Worm (Caenorhabditis elegans) whole organism, L2 larva: ENCODE results near the gene ccr-4.
"Not testable (repeated sequence)": the region's sequence is repeated elsewhere in the genome, so short reads cannot be mapped to it uniquely, and the experiment has no call there.

Experiments used
- C34F6.9 ChIP-seq: fragments of 150-350 bp; optimal IDR thresholded peaks from 2 replicates; lab custom pipeline; 2014; ENCODE audit warnings: missing biosample characterization, missing genetic modification characterization
- F13H6.1 ChIP-seq: sonication (generic microtip); optimal IDR thresholded peaks from 2 replicates; lab custom pipeline; 2016; ENCODE audit warnings: missing genetic modification characterization, missing compliant biosample characterization
- R02D3.7 ChIP-seq: fragments of 150-350 bp; optimal IDR thresholded peaks from 2 replicates; lab custom pipeline; 2014; ENCODE audit warnings: missing biosample characterization, missing genetic modification characterization
- Y55F3AM.14 ChIP-seq: fragments of 200-800 bp; sonication (Bioruptor generic); optimal IDR thresholded peaks from 2 replicates; lab custom pipeline; 2018; ENCODE audit warnings: mild to moderate bottlenecking, missing genetic modification characterization, missing compliant biosample characterization
- ZK546.5 ChIP-seq: sonication (generic microtip); optimal IDR thresholded peaks from 2 replicates; lab custom pipeline; 2017; ENCODE audit warnings: missing biosample characterization, missing genetic modification characterization
- ama-1 ChIP-seq: fragments of 150-350 bp; optimal IDR thresholded peaks from 2 replicates; lab custom pipeline; 2018; ENCODE audit warnings: inconsistent platforms
- ceh-16 ChIP-seq: fragments of 150-350 bp; optimal IDR thresholded peaks from 2 replicates; lab custom pipeline; 2014; ENCODE audit warnings: missing biosample characterization, missing genetic modification characterization
- ceh-82 ChIP-seq: fragments of 150-350 bp; optimal IDR thresholded peaks from 2 replicates; lab custom pipeline; 2014; ENCODE audit warnings: missing biosample characterization, missing genetic modification characterization
- crh-2 ChIP-seq: sonication (generic microtip); optimal IDR thresholded peaks from 2 replicates; lab custom pipeline; 2017; ENCODE audit warnings: missing biosample characterization, missing genetic modification characterization
- dmd-4 ChIP-seq: sonication (generic microtip); optimal IDR thresholded peaks from 2 replicates; lab custom pipeline; 2017; ENCODE audit warnings: missing biosample characterization, missing genetic modification characterization
- egl-27 ChIP-seq: sonication (generic microtip); optimal IDR thresholded peaks from 3 replicates; lab custom pipeline; 2017; ENCODE audit warnings: missing biosample characterization, missing genetic modification reagents, missing genetic modification characterization
- elt-1 ChIP-seq: fragments of 150-350 bp; optimal IDR thresholded peaks from 2 replicates; lab custom pipeline; 2014; ENCODE audit warnings: missing biosample characterization, missing genetic modification characterization
- elt-3 ChIP-seq: sonication (generic microtip); optimal IDR thresholded peaks from 2 replicates; lab custom pipeline; 2017; ENCODE audit warnings: missing biosample characterization, missing genetic modification characterization
- fos-1 ChIP-seq: fragments of 150-350 bp; optimal IDR thresholded peaks from 2 replicates; lab custom pipeline; 2014; ENCODE audit warnings: missing biosample characterization, missing genetic modification characterization
- gmeb-1 ChIP-seq: fragments of 150-350 bp; optimal IDR thresholded peaks from 2 replicates; lab custom pipeline; 2014; ENCODE audit warnings: missing biosample characterization, missing genetic modification characterization
- lin-11 ChIP-seq: fragments of 150-350 bp; sonication (generic microtip); optimal IDR thresholded peaks from 2 replicates; lab custom pipeline; 2014; ENCODE audit warnings: missing biosample characterization, missing genetic modification characterization, inconsistent platforms, mixed read lengths
- lin-13 ChIP-seq: fragments of 150-350 bp; optimal IDR thresholded peaks from 2 replicates; lab custom pipeline; 2014; ENCODE audit warnings: missing biosample characterization, missing genetic modification reagents, missing genetic modification characterization
- lin-39 ChIP-seq: fragments of 150-350 bp; optimal IDR thresholded peaks from 2 replicates; lab custom pipeline; 2014; ENCODE audit warnings: missing biosample characterization, missing genetic modification reagents, missing genetic modification characterization
- lsy-2 ChIP-seq, 2 experiments: fragments of 150-350 bp in 1 of 2; sonication (generic microtip) in 1 of 2; optimal IDR thresholded peaks; 2 replicates each; lab custom pipeline; 2014 to 2017; ENCODE audit warnings: missing biosample characterization in 2 of 2, missing genetic modification characterization in 2 of 2
- mab-5 ChIP-seq: fragments of 150-350 bp; optimal IDR thresholded peaks from 2 replicates; lab custom pipeline; 2014; ENCODE audit warnings: missing biosample characterization, missing genetic modification characterization
- mbf-1 ChIP-seq: sonication (generic microtip); optimal IDR thresholded peaks from 2 replicates; lab custom pipeline; 2017; ENCODE audit warnings: missing biosample characterization, missing genetic modification characterization
- mdl-1 ChIP-seq, 2 experiments: fragments of 150-350 bp in 1 of 2; sonication (generic microtip) in 1 of 2; optimal IDR thresholded peaks; 2 replicates each; lab custom pipeline; 2017; ENCODE audit warnings: missing biosample characterization in 2 of 2, missing genetic modification characterization in 2 of 2
- nhr-11 ChIP-seq: fragments of 150-350 bp; optimal IDR thresholded peaks from 2 replicates; lab custom pipeline; 2014; ENCODE audit warnings: missing biosample characterization, missing genetic modification characterization
- nhr-129 ChIP-seq: fragments of 150-350 bp; optimal IDR thresholded peaks from 2 replicates; lab custom pipeline; 2014; ENCODE audit warnings: missing biosample characterization, missing genetic modification characterization
- nhr-237 ChIP-seq: fragments of 150-350 bp; optimal IDR thresholded peaks from 2 replicates; lab custom pipeline; 2014; ENCODE audit warnings: missing biosample characterization, missing genetic modification characterization
- nhr-25 ChIP-seq: fragments of 150-350 bp; sonication (generic microtip); optimal IDR thresholded peaks from 3 replicates; lab custom pipeline; 2014; ENCODE audit warnings: missing biosample characterization, missing genetic modification characterization
- nhr-6 ChIP-seq: fragments of 150-350 bp; optimal IDR thresholded peaks from 2 replicates; lab custom pipeline; 2014; ENCODE audit warnings: missing biosample characterization, missing genetic modification characterization
- peb-1 ChIP-seq: fragments of 150-350 bp; optimal IDR thresholded peaks from 2 replicates; lab custom pipeline; 2014; ENCODE audit warnings: missing biosample characterization, missing genetic modification characterization
- sem-4 ChIP-seq: fragments of 150-350 bp; optimal IDR thresholded peaks from 2 replicates; lab custom pipeline; 2014; ENCODE audit warnings: missing biosample characterization, missing genetic modification reagents, missing genetic modification characterization
- sma-3 ChIP-seq: sonication (generic microtip); optimal IDR thresholded peaks from 2 replicates; lab custom pipeline; 2016; ENCODE audit warnings: missing genetic modification reagents, missing genetic modification characterization, missing compliant biosample characterization
- snpc-4 ChIP-seq: fragments of 150-350 bp; optimal IDR thresholded peaks from 2 replicates; lab custom pipeline; 2014; ENCODE audit warnings: missing biosample characterization, missing genetic modification characterization
- unc-39 ChIP-seq: fragments of 150-350 bp; optimal IDR thresholded peaks from 2 replicates; lab custom pipeline; 2014; ENCODE audit warnings: missing biosample characterization, missing genetic modification characterization
- unc-55 ChIP-seq: fragments of 150-350 bp; sonication (generic microtip); optimal IDR thresholded peaks from 3 replicates; lab custom pipeline; 2014; ENCODE audit warnings: missing biosample characterization, missing genetic modification reagents, missing genetic modification characterization
- zag-1 ChIP-seq: fragments of 150-350 bp; optimal IDR thresholded peaks from 2 replicates; lab custom pipeline; 2014; ENCODE audit warnings: missing biosample characterization, missing genetic modification characterization
- ztf-1 ChIP-seq: fragments of 200-800 bp; sonication (Bioruptor generic); conservative IDR thresholded peaks from 2 replicates; pipeline ENCODE4 v1.3.6; 2022; ENCODE audit warnings: missing genetic modification characterization, missing compliant biosample characterization
- ztf-11 ChIP-seq: sonication (generic microtip); optimal IDR thresholded peaks from 2 replicates; lab custom pipeline; 2017; ENCODE audit warnings: missing biosample characterization, missing genetic modification characterization

ccr-4 gene

ce11 chrIV:12361392-12362092, at the start of gene ccr-4, which contains the start of gene ZC518.8:
TSS of gene ccr-4 (plus strand) at chrIV:12361542.
TSS of gene ZC518.8 (minus strand) at chrIV:12361908.
- TF ChIP-seq lsy-2 (tag; optimal IDR thresholded peaks at IDR 0.05; lab: Kevin White, UChicago) = peak in 1 of 2 experiments; percentile 88
- TF ChIP-seq nhr-129 (tag; lab: Kevin White, UChicago) = peak; percentile 32
- TF ChIP-seq dmd-4 (tag; lab: Kevin White, UChicago) = no peak
- no peak for TF ChIP-seq nhr-237

ce11 chrIV:12311597-12311996, 49.7 kb upstream of the ccr-4 start, which contains the start of gene oac-58:
TSS of gene oac-58 (minus strand) at chrIV:12311697.
- TF ChIP-seq nhr-129 (tag; lab: Kevin White, UChicago) (no peak), ceh-82 (tag; lab: Kevin White, UChicago) (no peak), gmeb-1 (tag; lab: Kevin White, UChicago) (no peak), fos-1 (tag; lab: Kevin White, UChicago) (no peak)

- TF ChIP-seq egl-27, snpc-4, elt-1 (tag; lab: Kevin White, UChicago): not testable (repeated sequence)
Measured at ce11 chrIV:12326932-12327331, 34.4 kb upstream of the ccr-4 start, which contains the start of gene F19B6.3. TSS of gene F19B6.3 (plus strand) at chrIV:12327232.

DNA sequence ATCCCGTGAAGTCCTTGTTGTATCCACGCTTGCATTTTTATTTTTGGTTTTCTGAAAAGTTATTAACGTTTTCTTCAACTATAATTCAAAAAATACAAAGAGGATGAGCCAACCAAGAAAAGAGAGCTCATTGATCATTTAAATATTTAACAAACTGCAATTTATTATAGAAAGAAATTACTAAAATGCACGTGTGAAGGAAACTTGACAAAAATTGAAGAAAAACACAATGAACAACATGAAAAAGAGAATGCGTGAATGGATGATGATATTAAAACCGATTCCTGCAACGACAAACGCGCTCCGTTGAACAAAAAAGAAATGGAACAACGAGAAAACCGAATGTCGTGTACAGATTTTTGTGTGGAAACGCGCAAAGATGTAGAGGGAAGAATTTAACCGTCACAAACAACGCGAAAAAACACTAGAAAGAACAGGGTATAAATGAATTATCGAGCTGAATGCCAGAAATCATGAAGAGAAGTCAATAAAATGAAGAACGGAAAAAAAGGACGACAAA, 30.4 kb upstream of the ccr-4 start, which contains the start of gene ufd-1:
Gene ufd-1 (minus strand): TSS at position 51 of the 520 bp plus-strand sequence.
- TF ChIP-seq elt-1 (tag; lab: Kevin White, UChicago) (no peak), nhr-129 (tag; lab: Kevin White, UChicago) (peak; percentile 47), ztf-1 (no peak), mab-5 (tag; lab: Kevin White, UChicago) (no peak), ztf-11 (no peak), sma-3 (GFP tag; lab: Kevin White, UChicago) (no peak), dmd-4 (tag; lab: Kevin White, UChicago) (no peak), peb-1 (tag; lab: Kevin White, UChicago) (no peak), lin-11 (tag; lab: Kevin White, UChicago) (no peak), F13H6.1 (no peak), unc-39 (no peak), zag-1 (tag; lab: Kevin White, UChicago) (no peak), nhr-6 (tag; lab: Kevin White, UChicago) (no peak), ZK546.5 (tag; lab: Kevin White, UChicago) (no peak), unc-55 (peak; percentile 1), mbf-1 (no peak), ama-1 (lab: Kevin White, UChicago) (no peak), mdl-1 (tag; optimal IDR thresholded peaks at IDR 0.05; lab: Kevin White, UChicago) (no peak), snpc-4 (tag; lab: Kevin White, UChicago) (no peak), nhr-11 (tag; lab: Kevin White, UChicago) (no peak), sem-4 (tag; lab: Kevin White, UChicago) (no peak), lsy-2 (tag; optimal IDR thresholded peaks at IDR 0.05; lab: Kevin White, UChicago) (peak in 1 of 2 experiments; percentile 16), crh-2 (tag; lab: Kevin White, UChicago) (no peak), R02D3.7 (tag; lab: Kevin White, UChicago) (no peak), nhr-25 (tag; lab: Kevin White, UChicago) (no peak), ceh-82 (tag; lab: Kevin White, UChicago) (no peak), fos-1 (tag; lab: Kevin White, UChicago) (peak; percentile 0), Y55F3AM.14 (GFP tag; lab: Kevin White, UChicago) (no peak), C34F6.9 (no peak), ceh-16 (no peak), elt-3 (no peak), lin-13 (no peak), nhr-237 (no peak), lin-39 (tag; lab: Kevin White, UChicago) (no peak), gmeb-1 (tag; lab: Kevin White, UChicago) (no peak)
